Fruit fly (Drosophila melanogaster) whole organism, embryonic: Measurements from ENCODE around the gene CG12224.

ENCODE experiments used
- Atf6 ChIP-seq: fragments of 200-800 bp; sonication (Bioruptor generic); IDR thresholded peaks from 2 replicates; pipeline ENCODE4 v1.3.6; 2022; ENCODE audit warnings: missing biosample characterization, missing genetic modification characterization
- B-H2 ChIP-seq: fragments of 200-800 bp; sonication (Bioruptor generic); optimal IDR thresholded peaks from 2 replicates; lab custom pipeline; 2018; ENCODE audit warnings: missing biosample characterization, mild to moderate bottlenecking, missing genetic modification characterization
- BEAF-32 ChIP-seq: fragments of 200-800 bp; sonication (Bioruptor generic); optimal IDR thresholded peaks from 3 replicates; lab custom pipeline; 2017; ENCODE audit warnings: missing biosample characterization, missing genetic modification characterization, mild to moderate bottlenecking, moderate library complexity, missing genetic modification reagents
- CG10274 ChIP-seq: fragments of 200-800 bp; sonication (Bioruptor generic); optimal IDR thresholded peaks from 3 replicates; lab custom pipeline; 2017; ENCODE audit warnings: missing biosample characterization, mild to moderate bottlenecking, missing genetic modification characterization
- CG11093 ChIP-seq: fragments of 200-800 bp; sonication (Bioruptor generic); IDR thresholded peaks from 3 replicates; pipeline ENCODE4 v1.3.6; 2022; ENCODE audit warnings: missing biosample characterization, missing genetic modification characterization
- CG11723 ChIP-seq: fragments of 200-800 bp; sonication (Bioruptor generic); optimal IDR thresholded peaks from 2 replicates; lab custom pipeline; 2017; ENCODE audit warnings: missing biosample characterization, mild to moderate bottlenecking, missing genetic modification characterization
- CG12299 ChIP-seq: fragments of 200-800 bp; sonication (Bioruptor generic); optimal IDR thresholded peaks from 2 replicates; lab custom pipeline; 2018; ENCODE audit warnings: missing biosample characterization, mild to moderate bottlenecking, missing genetic modification characterization
- CG14441 ChIP-seq: fragments of 200-800 bp; sonication (Bioruptor generic); IDR thresholded peaks from 2 replicates; pipeline ENCODE4 v1.3.6; 2022; ENCODE audit warnings: missing biosample characterization, missing genetic modification characterization
- CG14860 ChIP-seq: fragments of 200-800 bp; sonication (Bioruptor generic); IDR thresholded peaks from 3 replicates; pipeline ENCODE4 v1.3.6; 2022; ENCODE audit warnings: missing biosample characterization, missing genetic modification characterization; ENCODE audit not compliant: partially characterized antibody
- CG16863 ChIP-seq: fragments of 200-800 bp; sonication (Bioruptor generic); optimal IDR thresholded peaks from 3 replicates; lab custom pipeline; 2016; ENCODE audit warnings: missing biosample characterization, missing genetic modification characterization
- CG1792 ChIP-seq: fragments of 200-800 bp; sonication (Bioruptor generic); optimal IDR thresholded peaks from 2 replicates; lab custom pipeline; 2016; ENCODE audit warnings: missing biosample characterization, missing genetic modification characterization
- CG2202 ChIP-seq: fragments of 200-800 bp; sonication (Bioruptor generic); optimal IDR thresholded peaks from 2 replicates; lab custom pipeline; 2018; ENCODE audit warnings: missing biosample characterization, mild to moderate bottlenecking, missing genetic modification characterization
- CG2889 ChIP-seq: fragments of 200-800 bp; sonication (Bioruptor generic); IDR thresholded peaks from 3 replicates; pipeline ENCODE4 v1.3.6; 2022; ENCODE audit warnings: missing biosample characterization, missing genetic modification characterization
- CG32772 ChIP-seq: fragments of 200-800 bp; sonication (Bioruptor generic); IDR thresholded peaks from 2 replicates; pipeline ENCODE4 v1.3.6; 2022; ENCODE audit warnings: missing biosample characterization, missing genetic modification characterization
- CG34224 ChIP-seq: fragments of 200-800 bp; sonication (Bioruptor generic); IDR thresholded peaks from 3 replicates; pipeline ENCODE4 v1.3.6; 2022; ENCODE audit warnings: missing biosample characterization, missing genetic modification characterization; ENCODE audit not compliant: partially characterized antibody
- CG4820 ChIP-seq: fragments of 200-800 bp; sonication (Bioruptor generic); optimal IDR thresholded peaks from 3 replicates; lab custom pipeline; 2016; ENCODE audit warnings: missing biosample characterization, missing genetic modification characterization
- CG5180 ChIP-seq: fragments of 200-800 bp; sonication (Bioruptor generic); optimal IDR thresholded peaks from 3 replicates; lab custom pipeline; 2017; ENCODE audit warnings: missing biosample characterization, missing genetic modification characterization, mild to moderate bottlenecking, moderate library complexity, missing genetic modification reagents
- CG5245 ChIP-seq: fragments of 200-800 bp; sonication (Bioruptor generic); optimal IDR thresholded peaks from 3 replicates; lab custom pipeline; 2016; ENCODE audit warnings: missing biosample characterization, missing genetic modification characterization
- CG5953 ChIP-seq: fragments of 200-800 bp; sonication (Bioruptor generic); IDR thresholded peaks from 2 replicates; pipeline ENCODE4 v1.3.6; 2022; ENCODE audit warnings: missing biosample characterization, missing genetic modification characterization
- CG8359 ChIP-seq: fragments of 200-800 bp; sonication (Bioruptor generic); optimal IDR thresholded peaks from 2 replicates; lab custom pipeline; 2017; ENCODE audit warnings: missing biosample characterization, mild to moderate bottlenecking, missing genetic modification characterization, borderline replicate concordance
- CG9932 ChIP-seq: fragments of 200-800 bp; sonication (Bioruptor generic); IDR thresholded peaks from 2 replicates; pipeline ENCODE4 v1.3.6; 2022; ENCODE audit warnings: missing biosample characterization, missing genetic modification characterization
- Dp ChIP-seq: fragments of 200-800 bp; sonication (Bioruptor generic); optimal IDR thresholded peaks from 2 replicates; lab custom pipeline; 2018; ENCODE audit warnings: missing biosample characterization, mild to moderate bottlenecking, missing genetic modification characterization, moderate library complexity
- Dref ChIP-seq: fragments of 200-800 bp; sonication (Bioruptor generic); IDR thresholded peaks from 2 replicates; pipeline ENCODE4 v1.3.6; 2022; ENCODE audit warnings: missing biosample characterization, missing genetic modification characterization
- Eip74EF ChIP-seq, 2 experiments: fragments of 200-800 bp in 1 of 2; fragments of >200 bp in 1 of 2; sonication (Bioruptor generic) in 1 of 2; optimal IDR thresholded peaks; 2 replicates each; lab custom pipeline; 2017 to 2019; ENCODE audit warnings: missing biosample characterization in 2 of 2, missing genetic modification characterization in 2 of 2, mild to moderate bottlenecking in 1 of 2, moderate library complexity in 1 of 2
- Fer1 ChIP-seq: fragments of 200-800 bp; sonication (Bioruptor generic); optimal IDR thresholded peaks from 2 replicates; lab custom pipeline; 2017; ENCODE audit warnings: missing biosample characterization, mild to moderate bottlenecking, missing genetic modification characterization
- HHEX ChIP-seq: fragments of 200-800 bp; sonication (Bioruptor generic); optimal IDR thresholded peaks from 3 replicates; lab custom pipeline; 2017; ENCODE audit warnings: missing biosample characterization, mild to moderate bottlenecking, missing genetic modification characterization, missing genetic modification reagents
- HLHmδ ChIP-seq: fragments of 200-800 bp; sonication (Bioruptor generic); optimal IDR thresholded peaks from 2 replicates; lab custom pipeline; 2018; ENCODE audit warnings: missing biosample characterization, mild to moderate bottlenecking, missing genetic modification characterization, moderate library complexity
- HmgD ChIP-seq: fragments of 200-800 bp; sonication (Bioruptor generic); optimal IDR thresholded peaks from 3 replicates; lab custom pipeline; 2016; ENCODE audit warnings: missing biosample characterization, missing genetic modification characterization
- Hmx ChIP-seq: fragments of 200-800 bp; sonication (Bioruptor generic); optimal IDR thresholded peaks from 2 replicates; lab custom pipeline; 2016; ENCODE audit warnings: missing biosample characterization, missing genetic modification characterization
- Lpt ChIP-seq: fragments of >200 bp; optimal IDR thresholded peaks from 2 replicates; lab custom pipeline; 2018; ENCODE audit warnings: missing biosample characterization, missing genetic modification characterization
- Max ChIP-seq: fragments of 200-800 bp; sonication (Bioruptor generic); optimal IDR thresholded peaks from 2 replicates; lab custom pipeline; 2016; ENCODE audit warnings: missing biosample characterization, mild to moderate bottlenecking, missing genetic modification characterization
- Opbp ChIP-seq: fragments of 200-800 bp; sonication (Bioruptor generic); IDR thresholded peaks from 3 replicates; pipeline ENCODE4 v1.3.6; 2022; ENCODE audit warnings: missing biosample characterization, missing genetic modification characterization; ENCODE audit not compliant: partially characterized antibody
- aop ChIP-seq: fragments of 200-800 bp; sonication (Bioruptor generic); IDR thresholded peaks from 2 replicates; pipeline ENCODE4 v1.3.6; 2022; ENCODE audit warnings: missing biosample characterization, missing genetic modification characterization
- btn ChIP-seq: fragments of 200-800 bp; sonication (Bioruptor generic); optimal IDR thresholded peaks from 2 replicates; lab custom pipeline; 2016; ENCODE audit warnings: missing biosample characterization, missing genetic modification characterization
- cad ChIP-seq: fragments of >200 bp; optimal IDR thresholded peaks from 2 replicates; lab custom pipeline; 2017; ENCODE audit warnings: missing biosample characterization, missing genetic modification characterization
- caup ChIP-seq: fragments of 200-800 bp; sonication (Bioruptor generic); optimal IDR thresholded peaks from 3 replicates; lab custom pipeline; 2017; ENCODE audit warnings: missing biosample characterization, mild to moderate bottlenecking, missing genetic modification characterization, moderate library complexity; ENCODE audit not compliant: severe bottlenecking
- ems ChIP-seq: fragments of 200-800 bp; sonication (Bioruptor generic); optimal IDR thresholded peaks from 3 replicates; lab custom pipeline; 2016; ENCODE audit warnings: missing biosample characterization, missing genetic modification characterization
- fd3F ChIP-seq: fragments of 200-800 bp; sonication (Bioruptor generic); optimal IDR thresholded peaks from 2 replicates; lab custom pipeline; 2018; ENCODE audit warnings: missing biosample characterization, mild to moderate bottlenecking, missing genetic modification characterization, moderate library complexity
- gce ChIP-seq: fragments of 200-800 bp; sonication (Bioruptor generic); IDR thresholded peaks from 3 replicates; pipeline ENCODE4 v1.3.6; 2022; ENCODE audit warnings: missing biosample characterization, missing genetic modification characterization
- gem ChIP-seq: fragments of 200-800 bp; sonication (Bioruptor generic); optimal IDR thresholded peaks from 2 replicates; lab custom pipeline; 2019; ENCODE audit warnings: missing biosample characterization, mild to moderate bottlenecking, missing genetic modification characterization, moderate library complexity
- knrl ChIP-seq: fragments of 200-800 bp; sonication (Bioruptor generic); IDR thresholded peaks from 3 replicates; pipeline ENCODE4 v1.3.6; 2022; ENCODE audit warnings: missing biosample characterization, missing genetic modification characterization; ENCODE audit not compliant: partially characterized antibody
- lab ChIP-seq: fragments of 200-800 bp; sonication (Bioruptor generic); optimal IDR thresholded peaks from 3 replicates; lab custom pipeline; 2017; ENCODE audit warnings: missing biosample characterization, missing genetic modification characterization, mild to moderate bottlenecking, moderate library complexity, missing genetic modification reagents
- pb ChIP-seq: fragments of 200-800 bp; sonication (Bioruptor generic); optimal IDR thresholded peaks from 3 replicates; lab custom pipeline; 2016; ENCODE audit warnings: missing biosample characterization, missing genetic modification characterization
- pfk ChIP-seq: fragments of 200-800 bp; sonication (Bioruptor generic); optimal IDR thresholded peaks from 2 replicates; lab custom pipeline; 2018; ENCODE audit warnings: missing biosample characterization, mild to moderate bottlenecking, missing genetic modification characterization, moderate library complexity
- pzg ChIP-seq: fragments of 200-800 bp; sonication (Bioruptor generic); optimal IDR thresholded peaks from 3 replicates; lab custom pipeline; 2018; ENCODE audit warnings: missing biosample characterization, mild to moderate bottlenecking, missing genetic modification characterization, moderate library complexity
- slp2 ChIP-seq: fragments of 200-800 bp; sonication (Bioruptor generic); optimal IDR thresholded peaks from 2 replicates; lab custom pipeline; 2016; ENCODE audit warnings: missing biosample characterization, missing genetic modification characterization
- ttk ChIP-seq: fragments of 200-800 bp; sonication (Bioruptor generic); IDR thresholded peaks from 2 replicates; pipeline ENCODE4 v2.1.2; 2022; ENCODE audit warnings: missing biosample characterization, missing genetic modification characterization
- wek ChIP-seq: fragments of 200-800 bp; sonication (Bioruptor generic); optimal IDR thresholded peaks from 3 replicates; lab custom pipeline; 2018; ENCODE audit warnings: missing biosample characterization, mild to moderate bottlenecking, missing genetic modification characterization, moderate library complexity

The CG12224 gene

dm6 chr3R:11949387-11950029 is 32.4 kb downstream of the CG12224 start, which contains the start of gene CG31211 (continued):
- no peak for TF ChIP-seq Hmx
- TF ChIP-seq gce: no peak
- no peak for TF ChIP-seq pb (GFP tag; lab: Kevin White, UChicago)

dm6 chr3R:11948903-11949358 is 32.9 kb downstream of the CG12224 start, which contains the start of gene Cad87A:
Gene Cad87A, minus strand, starts transcription at chr3R:11949129.
- TF ChIP-seq CG2202 (tag; lab: Kevin White, UChicago) (peak; percentile 23), Fer1 (GFP tag; lab: Kevin White, UChicago) (peak; percentile 41), fd3F (GFP tag; lab: Kevin White, UChicago) (no peak), knrl (GFP tag; lab: Robert Waterston, UW) (no peak), Max (GFP tag; lab: Kevin White, UChicago) (peak; percentile 53), CG1792 (GFP tag; lab: Kevin White, UChicago) (peak; percentile 2), ttk (GFP tag; lab: Robert Waterston, UW) (no peak), pzg (GFP tag; lab: Kevin White, UChicago) (peak; percentile 81), CG2889 (GFP tag; lab: Robert Waterston, UW) (no peak), CG14441 (GFP tag; lab: Robert Waterston, UW) (no peak), CG34224 (GFP tag; lab: Robert Waterston, UW) (no peak), gem (no peak), CG5953 (no peak), CG16863 (GFP tag; lab: Kevin White, UChicago) (no peak), CG14860 (GFP tag; lab: Robert Waterston, UW) (no peak), Opbp (GFP tag; lab: Robert Waterston, UW) (no peak), cad (GFP tag; lab: Kevin White, UChicago) (no peak), CG12299 (tag; lab: Kevin White, UChicago) (peak; percentile 57), pfk (GFP tag; lab: Kevin White, UChicago) (peak; percentile 43), CG10274 (GFP tag; lab: Kevin White, UChicago) (no peak), lab (GFP tag; lab: Kevin White, UChicago) (peak; percentile 51), caup (GFP tag; lab: Kevin White, UChicago) (peak; percentile 69), B-H2 (GFP tag; lab: Kevin White, UChicago) (peak; percentile 6), CG9932 (GFP tag; lab: Robert Waterston, UW) (no peak), Dref (GFP tag; lab: Robert Waterston, UW) (no peak), Atf6 (GFP tag; lab: Robert Waterston, UW) (no peak), CG5245 (GFP tag; lab: Kevin White, UChicago) (no peak), CG4820 (GFP tag; lab: Kevin White, UChicago) (no peak), wek (GFP tag; lab: Kevin White, UChicago) (peak; percentile 67), Lpt (GFP tag; lab: Kevin White, UChicago) (no peak), HmgD (GFP tag; lab: Kevin White, UChicago) (peak; percentile 38), ems (peak; percentile 34), CG11093 (no peak), BEAF-32 (GFP tag; lab: Kevin White, UChicago) (peak; percentile 7), CG5180 (GFP tag; lab: Kevin White, UChicago) (peak; percentile 46), HLHmδ (peak; percentile 82), CG8359 (GFP tag; lab: Kevin White, UChicago) (no peak), aop (GFP tag; lab: Robert Waterston, UW) (no peak), Eip74EF (GFP tag; optimal IDR thresholded peaks at IDR 0.05; lab: Kevin White, UChicago) (peak in 1 of 2 experiments; percentile 69), slp2 (GFP tag; lab: Kevin White, UChicago) (no peak), CG32772 (GFP tag; lab: Robert Waterston, UW) (no peak), HHEX (GFP tag; lab: Kevin White, UChicago) (peak; percentile 13), btn (no peak), CG11723 (GFP tag; lab: Kevin White, UChicago) (no peak), Dp (GFP tag; lab: Kevin White, UChicago) (peak; percentile 53)
